Fruit fly (Drosophila melanogaster) whole organism, embryonic: Measurements from ENCODE around the gene CG4101.

Experiments
- CG10274 ChIP-seq: fragments of 200-800 bp; sonication (Bioruptor generic); optimal IDR thresholded peaks from 3 replicates; lab custom pipeline; 2017; ENCODE audit warnings: missing biosample characterization, mild to moderate bottlenecking, missing genetic modification characterization
- CG10462 ChIP-seq: fragments of 200-800 bp; sonication (Bioruptor generic); optimal IDR thresholded peaks from 2 replicates; lab custom pipeline; 2016; ENCODE audit warnings: missing biosample characterization, missing genetic modification characterization
- CG10979 ChIP-seq: fragments of 200-800 bp; sonication (Bioruptor generic); optimal IDR thresholded peaks from 2 replicates; lab custom pipeline; 2018; ENCODE audit warnings: missing biosample characterization, mild to moderate bottlenecking, missing genetic modification characterization, moderate library complexity
- CG11093 ChIP-seq: fragments of 200-800 bp; sonication (Bioruptor generic); IDR thresholded peaks from 3 replicates; pipeline ENCODE4 v1.3.6; 2022; ENCODE audit warnings: missing biosample characterization, missing genetic modification characterization
- CG12219 ChIP-seq: fragments of 200-800 bp; sonication (Bioruptor generic); optimal IDR thresholded peaks from 3 replicates; lab custom pipeline; 2018; ENCODE audit warnings: missing biosample characterization, mild to moderate bottlenecking, missing genetic modification characterization
- CG14710 ChIP-seq: fragments of 200-800 bp; sonication (Bioruptor generic); optimal IDR thresholded peaks from 3 replicates; lab custom pipeline; 2019; ENCODE audit warnings: missing biosample characterization, mild to moderate bottlenecking, missing genetic modification characterization, moderate library complexity
- CG15514 ChIP-seq: fragments of 200-800 bp; sonication (Bioruptor generic); optimal IDR thresholded peaks from 3 replicates; lab custom pipeline; 2017; ENCODE audit warnings: missing biosample characterization, missing genetic modification characterization, mild to moderate bottlenecking, moderate library complexity, missing genetic modification reagents
- CG1603 ChIP-seq: fragments of 200-800 bp; sonication (Bioruptor generic); optimal IDR thresholded peaks from 2 replicates; lab custom pipeline; 2019; ENCODE audit warnings: missing biosample characterization, mild to moderate bottlenecking, missing genetic modification characterization, moderate library complexity
- CG17359 ChIP-seq: fragments of 200-800 bp; sonication (Bioruptor generic); optimal IDR thresholded peaks from 3 replicates; lab custom pipeline; 2018; ENCODE audit warnings: missing biosample characterization, mild to moderate bottlenecking, missing genetic modification characterization, moderate library complexity
- CG17361 ChIP-seq: fragments of 200-800 bp; sonication (Bioruptor generic); IDR thresholded peaks from 3 replicates; pipeline ENCODE4 v1.3.6; 2022; ENCODE audit warnings: missing biosample characterization, missing genetic modification characterization
- CG18619 ChIP-seq: fragments of 200-800 bp; sonication (Bioruptor generic); optimal IDR thresholded peaks from 3 replicates; lab custom pipeline; 2017; ENCODE audit warnings: missing biosample characterization, mild to moderate bottlenecking, missing genetic modification characterization
- CG2875 ChIP-seq: fragments of 200-800 bp; sonication (Bioruptor generic); optimal IDR thresholded peaks from 2 replicates; lab custom pipeline; 2017; ENCODE audit warnings: missing biosample characterization, mild to moderate bottlenecking, missing genetic modification characterization, missing genetic modification reagents
- CG30020 ChIP-seq: fragments of 200-800 bp; optimal IDR thresholded peaks from 2 replicates; lab custom pipeline; 2019; ENCODE audit warnings: missing biosample characterization, mild to moderate bottlenecking, missing genetic modification characterization, moderate library complexity
- CG30431 ChIP-seq: fragments of 200-800 bp; sonication (Bioruptor generic); optimal IDR thresholded peaks from 2 replicates; lab custom pipeline; 2017; ENCODE audit warnings: missing biosample characterization, missing genetic modification characterization
- CG5180 ChIP-seq: fragments of 200-800 bp; sonication (Bioruptor generic); optimal IDR thresholded peaks from 3 replicates; lab custom pipeline; 2017; ENCODE audit warnings: missing biosample characterization, missing genetic modification characterization, mild to moderate bottlenecking, moderate library complexity, missing genetic modification reagents
- CG6813 ChIP-seq: fragments of 200-800 bp; sonication (Bioruptor generic); optimal IDR thresholded peaks from 2 replicates; lab custom pipeline; 2017; ENCODE audit warnings: missing biosample characterization, missing genetic modification characterization, mild to moderate bottlenecking, moderate library complexity, missing genetic modification reagents
- CG7556 ChIP-seq: fragments of 200-800 bp; sonication (Bioruptor generic); optimal IDR thresholded peaks from 2 replicates; lab custom pipeline; 2017; ENCODE audit warnings: missing biosample characterization, mild to moderate bottlenecking, missing genetic modification characterization
- D ChIP-seq, 2 experiments: fragments of 200-800 bp in 1 of 2; fragments of >200 bp in 1 of 2; sonication (Bioruptor generic) in 1 of 2; optimal IDR thresholded peaks; 2 replicates in 1 of 2; 3 replicates in 1 of 2; lab custom pipeline; 2017; ENCODE audit warnings: mild to moderate bottlenecking in 1 of 2, missing biosample characterization in 1 of 2, missing genetic modification characterization in 1 of 2, missing genetic modification reagents in 1 of 2
- Eip74EF ChIP-seq, 2 experiments: fragments of 200-800 bp in 1 of 2; fragments of >200 bp in 1 of 2; sonication (Bioruptor generic) in 1 of 2; optimal IDR thresholded peaks; 2 replicates each; lab custom pipeline; 2017 to 2019; ENCODE audit warnings: missing biosample characterization in 2 of 2, missing genetic modification characterization in 2 of 2, mild to moderate bottlenecking in 1 of 2, moderate library complexity in 1 of 2
- Hr3 ChIP-seq: fragments of 200-800 bp; sonication (Bioruptor generic); optimal IDR thresholded peaks from 3 replicates; lab custom pipeline; 2016; ENCODE audit warnings: missing biosample characterization, missing genetic modification characterization
- Hr39 ChIP-seq: fragments of >200 bp; optimal IDR thresholded peaks from 2 replicates; lab custom pipeline; 2017
- Hr51 ChIP-seq, 2 experiments: fragments of 200-800 bp; sonication (Bioruptor generic); optimal IDR thresholded peaks; 2 replicates in 1 of 2; 3 replicates in 1 of 2; lab custom pipeline; 2016 to 2018; ENCODE audit warnings: missing biosample characterization in 2 of 2, missing genetic modification characterization in 2 of 2, mild to moderate bottlenecking in 1 of 2, moderate library complexity in 1 of 2
- Max ChIP-seq: fragments of 200-800 bp; sonication (Bioruptor generic); optimal IDR thresholded peaks from 2 replicates; lab custom pipeline; 2016; ENCODE audit warnings: missing biosample characterization, mild to moderate bottlenecking, missing genetic modification characterization
- Meics ChIP-seq: fragments of 200-800 bp; sonication (Bioruptor generic); optimal IDR thresholded peaks from 2 replicates; lab custom pipeline; 2017; ENCODE audit warnings: missing biosample characterization, mild to moderate bottlenecking, missing genetic modification characterization
- Six4 ChIP-seq: fragments of 200-800 bp; sonication (Bioruptor generic); optimal IDR thresholded peaks from 2 replicates; lab custom pipeline; 2016; ENCODE audit warnings: missing biosample characterization, missing genetic modification characterization
- YL-1 ChIP-seq: fragments of 200-800 bp; sonication (Bioruptor generic); optimal IDR thresholded peaks from 3 replicates; lab custom pipeline; 2017; ENCODE audit warnings: missing biosample characterization, mild to moderate bottlenecking, missing genetic modification characterization
- ara ChIP-seq: fragments of 200-800 bp; sonication (Bioruptor generic); IDR thresholded peaks from 2 replicates; pipeline ENCODE4 v1.3.6; 2022; ENCODE audit warnings: missing biosample characterization, missing genetic modification characterization
- danr ChIP-seq: fragments of 200-800 bp; sonication (Bioruptor generic); IDR thresholded peaks from 2 replicates; pipeline ENCODE4 v1.3.6; 2022; ENCODE audit warnings: missing biosample characterization, missing genetic modification characterization
- dmrt11E ChIP-seq: fragments of 200-800 bp; sonication (Bioruptor generic); optimal IDR thresholded peaks from 3 replicates; lab custom pipeline; 2018; ENCODE audit warnings: missing biosample characterization, mild to moderate bottlenecking, missing genetic modification characterization, moderate library complexity
- dpn ChIP-seq, 2 experiments: fragments of 200-800 bp; sonication (Bioruptor generic); optimal IDR thresholded peaks; 3 replicates each; lab custom pipeline; 2016; ENCODE audit warnings: missing biosample characterization in 2 of 2, missing genetic modification characterization in 2 of 2
- dysf ChIP-seq: fragments of 200-800 bp; sonication (Bioruptor generic); IDR thresholded peaks from 3 replicates; pipeline ENCODE4 v1.3.6; 2022; ENCODE audit warnings: missing biosample characterization, missing genetic modification characterization
- eve ChIP-seq, 2 experiments: fragments of >200 bp; optimal IDR thresholded peaks; 2 replicates each; lab custom pipeline; 2017; ENCODE audit warnings: missing biosample characterization in 2 of 2, missing genetic modification characterization in 2 of 2
- gcm ChIP-seq: fragments of 200-800 bp; sonication (Bioruptor generic); optimal IDR thresholded peaks from 2 replicates; lab custom pipeline; 2019; ENCODE audit warnings: missing biosample characterization, mild to moderate bottlenecking, missing genetic modification characterization, moderate library complexity
- gem ChIP-seq: fragments of 200-800 bp; sonication (Bioruptor generic); optimal IDR thresholded peaks from 2 replicates; lab custom pipeline; 2019; ENCODE audit warnings: missing biosample characterization, mild to moderate bottlenecking, missing genetic modification characterization, moderate library complexity
- grau ChIP-seq: fragments of 200-800 bp; optimal IDR thresholded peaks from 3 replicates; lab custom pipeline; 2019; ENCODE audit warnings: missing biosample characterization, mild to moderate bottlenecking, missing genetic modification characterization, moderate library complexity
- ind ChIP-seq: fragments of 200-800 bp; sonication (Bioruptor generic); optimal IDR thresholded peaks from 3 replicates; lab custom pipeline; 2016; ENCODE audit warnings: missing biosample characterization, missing genetic modification characterization
- jing ChIP-seq: fragments of 200-800 bp; sonication (Bioruptor generic); optimal IDR thresholded peaks from 2 replicates; lab custom pipeline; 2018; ENCODE audit warnings: missing biosample characterization, mild to moderate bottlenecking, missing genetic modification characterization
- kah ChIP-seq: fragments of 200-800 bp; sonication (Bioruptor generic); optimal IDR thresholded peaks from 2 replicates; lab custom pipeline; 2018; ENCODE audit warnings: missing biosample characterization, mild to moderate bottlenecking, missing genetic modification characterization
- lab ChIP-seq: fragments of 200-800 bp; sonication (Bioruptor generic); optimal IDR thresholded peaks from 3 replicates; lab custom pipeline; 2017; ENCODE audit warnings: missing biosample characterization, missing genetic modification characterization, mild to moderate bottlenecking, moderate library complexity, missing genetic modification reagents
- nom ChIP-seq: fragments of 200-800 bp; sonication (Bioruptor generic); optimal IDR thresholded peaks from 2 replicates; lab custom pipeline; 2017; ENCODE audit warnings: missing biosample characterization, missing genetic modification characterization, mild to moderate bottlenecking, moderate library complexity, missing genetic modification reagents
- odd ChIP-seq: fragments of 200-800 bp; sonication (Bioruptor generic); optimal IDR thresholded peaks from 2 replicates; lab custom pipeline; 2017; ENCODE audit warnings: missing biosample characterization, mild to moderate bottlenecking, missing genetic modification characterization
- org-1 ChIP-seq: fragments of 200-800 bp; sonication (Bioruptor generic); optimal IDR thresholded peaks from 2 replicates; lab custom pipeline; 2017; ENCODE audit warnings: missing biosample characterization, missing genetic modification characterization
- phol ChIP-seq: fragments of 200-800 bp; sonication (Bioruptor generic); optimal IDR thresholded peaks from 3 replicates; lab custom pipeline; 2018; ENCODE audit warnings: missing biosample characterization, mild to moderate bottlenecking, missing genetic modification characterization, moderate library complexity
- run ChIP-seq: fragments of 200-800 bp; sonication (Bioruptor generic); optimal IDR thresholded peaks from 3 replicates; lab custom pipeline; 2018; ENCODE audit warnings: missing biosample characterization, mild to moderate bottlenecking, missing genetic modification characterization
- scrt ChIP-seq: fragments of 200-800 bp; sonication (Bioruptor generic); optimal IDR thresholded peaks from 2 replicates; lab custom pipeline; 2018; ENCODE audit warnings: missing biosample characterization, mild to moderate bottlenecking, missing genetic modification characterization, moderate library complexity
- ssp ChIP-seq: fragments of 200-800 bp; sonication (Bioruptor generic); IDR thresholded peaks from 2 replicates; pipeline ENCODE4 v1.3.6; 2022; ENCODE audit warnings: missing biosample characterization, missing genetic modification characterization
- tio ChIP-seq: fragments of 200-800 bp; sonication (Bioruptor generic); optimal IDR thresholded peaks from 2 replicates; lab custom pipeline; 2017; ENCODE audit warnings: missing biosample characterization, missing genetic modification characterization, inconsistent platforms
- twi ChIP-seq: fragments of 200-800 bp; optimal IDR thresholded peaks from 2 replicates; lab custom pipeline; 2019; ENCODE audit warnings: missing biosample characterization, mild to moderate bottlenecking, missing genetic modification characterization, moderate library complexity

The CG4101 gene

DNA sequence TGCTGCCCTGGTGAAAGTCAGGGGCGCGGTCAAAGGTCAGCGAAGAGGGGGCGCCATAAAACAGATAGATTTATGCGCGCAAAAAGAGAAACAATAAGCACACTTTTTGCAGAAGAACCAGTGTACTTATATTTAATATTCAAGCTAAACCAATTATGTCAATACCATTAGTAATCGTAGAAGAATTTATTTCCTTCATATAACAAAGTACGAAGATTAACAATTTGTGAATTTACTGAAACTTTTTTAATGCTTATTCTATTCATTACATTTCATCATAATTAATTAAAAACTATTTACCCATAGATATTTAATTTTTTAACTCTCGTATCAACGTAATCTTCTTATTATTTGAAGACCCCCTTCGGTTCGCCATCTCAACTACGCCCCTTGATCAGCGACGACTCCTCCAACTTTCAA, 29.8 kb downstream of the CG4101 start:
- TF ChIP-seq Max: peak; percentile 27
- peak; percentile 64; the same call in 1 of the 2 replicates for TF ChIP-seq ara (GFP tag; lab: Robert Waterston, UW)
- peak; percentile 30 for TF ChIP-seq CG12219 (GFP tag; lab: Kevin White, UChicago)
- peak; percentile 9 for TF ChIP-seq kah
- peak; percentile 47 for TF ChIP-seq Six4 (GFP tag; lab: Kevin White, UChicago)
- TF ChIP-seq CG5180 (GFP tag; lab: Kevin White, UChicago): peak; percentile 57
- peak; percentile 53 for TF ChIP-seq tio (GFP tag; lab: Kevin White, UChicago)
- TF ChIP-seq nom: peak; percentile 26
- TF ChIP-seq Eip74EF (GFP tag; optimal IDR thresholded peaks at IDR 0.05; lab: Kevin White, UChicago): peak in 1 of 2 experiments; percentile 69
- TF ChIP-seq odd (GFP tag; lab: Kevin White, UChicago): peak; percentile 53
- TF ChIP-seq CG30431 (GFP tag; lab: Kevin White, UChicago): peak; percentile 60
- TF ChIP-seq CG10274 (GFP tag; lab: Kevin White, UChicago): no peak
- TF ChIP-seq lab: peak; percentile 7
- TF ChIP-seq CG14710 (tag; lab: Kevin White, UChicago): peak; percentile 73
- peak; percentile 49 for TF ChIP-seq dmrt11E (tag; lab: Kevin White, UChicago)
- peak in 1 of 2 experiments; percentile 84 for TF ChIP-seq eve (GFP tag; optimal IDR thresholded peaks at IDR 0.05; lab: Kevin White, UChicago)
- TF ChIP-seq CG10462 (GFP tag; lab: Kevin White, UChicago): peak; percentile 23
- TF ChIP-seq run: peak; percentile 11
- peak; percentile 65 for TF ChIP-seq grau
- peak; percentile 86 for TF ChIP-seq phol (tag; lab: Kevin White, UChicago)
- TF ChIP-seq twi: peak; percentile 28
- TF ChIP-seq scrt (GFP tag; lab: Kevin White, UChicago): no peak
- TF ChIP-seq org-1: peak; percentile 30
- TF ChIP-seq CG11093 (GFP tag; lab: Robert Waterston, UW): peak; percentile 56; the same call in 1 of the 3 replicates
- peak; percentile 54 for TF ChIP-seq Hr3 (GFP tag; lab: Kevin White, UChicago)
- TF ChIP-seq CG1603 (tag; lab: Kevin White, UChicago): peak; percentile 42
- peak; percentile 76 for TF ChIP-seq CG7556 (GFP tag; lab: Kevin White, UChicago)
- no peak for TF ChIP-seq Hr39 (lab: Kevin White, UChicago)
- peak; percentile 47; the same call in 1 of the 2 replicates for TF ChIP-seq danr (GFP tag; lab: Robert Waterston, UW)
- TF ChIP-seq CG17361 (GFP tag; lab: Robert Waterston, UW): peak; percentile 92
- TF ChIP-seq CG30020 (tag; lab: Kevin White, UChicago): peak; percentile 23
- peak; percentile 44 for TF ChIP-seq ssp
- peak; percentile 22 for TF ChIP-seq jing (GFP tag; lab: Kevin White, UChicago)
- no peak for TF ChIP-seq YL-1
- TF ChIP-seq CG15514 (GFP tag; lab: Kevin White, UChicago): no peak
- peak; percentile 57 for TF ChIP-seq ind
- peak; percentile 23 for TF ChIP-seq Meics
- peak; percentile 4 for TF ChIP-seq gcm (GFP tag; lab: Kevin White, UChicago)
- no peak for TF ChIP-seq dysf (GFP tag; lab: Robert Waterston, UW)
- peak in 1 of 2 experiments; percentile 70 for TF ChIP-seq Hr51 (GFP tag; optimal IDR thresholded peaks at IDR 0.05; lab: Kevin White, UChicago)
- TF ChIP-seq dpn (GFP tag; optimal IDR thresholded peaks at IDR 0.05; lab: Kevin White, UChicago): peak in 1 of 2 experiments; percentile 42
- TF ChIP-seq CG10979 (tag; lab: Kevin White, UChicago): peak; percentile 86
- no peak for TF ChIP-seq D (optimal IDR thresholded peaks at IDR 0.05; lab: Kevin White, UChicago)
- peak; percentile 80 for TF ChIP-seq D (GFP tag; optimal IDR thresholded peaks at IDR 0.05; lab: Kevin White, UChicago)
- TF ChIP-seq CG2875: peak; percentile 63
- TF ChIP-seq gem: peak; percentile 80
- TF ChIP-seq CG17359 (tag; lab: Kevin White, UChicago): peak; percentile 62
- peak; percentile 23 for TF ChIP-seq CG18619 (GFP tag; lab: Kevin White, UChicago)
- TF ChIP-seq CG6813 (GFP tag; lab: Kevin White, UChicago): peak; percentile 22
